Worm (Caenorhabditis elegans) whole organism, L2 larva: ENCODE results near the gene K09G1.2.

ENCODE experiments used
- blmp-1 ChIP-seq: sonication (generic microtip); optimal IDR thresholded peaks from 2 replicates; lab custom pipeline; 2017; ENCODE audit warnings: missing genetic modification characterization, mild to moderate bottlenecking, missing compliant biosample characterization, antibody characterized with exemption, moderate library complexity; ENCODE audit not compliant: insufficient read depth
- lin-11 ChIP-seq: fragments of 150-350 bp; sonication (generic microtip); optimal IDR thresholded peaks from 2 replicates; lab custom pipeline; 2014; ENCODE audit warnings: missing biosample characterization, missing genetic modification characterization, inconsistent platforms, mixed read lengths
- nhr-25 ChIP-seq: fragments of 150-350 bp; sonication (generic microtip); optimal IDR thresholded peaks from 3 replicates; lab custom pipeline; 2014; ENCODE audit warnings: missing biosample characterization, missing genetic modification characterization
- skn-1 ChIP-seq: sonication (generic microtip); optimal IDR thresholded peaks from 2 replicates; lab custom pipeline; 2017; ENCODE audit warnings: missing biosample characterization, missing genetic modification characterization
- unc-55 ChIP-seq: fragments of 150-350 bp; sonication (generic microtip); optimal IDR thresholded peaks from 3 replicates; lab custom pipeline; 2014; ENCODE audit warnings: missing biosample characterization, missing genetic modification reagents, missing genetic modification characterization
- unc-62 ChIP-seq: fragments of 150-350 bp; optimal IDR thresholded peaks from 2 replicates; lab custom pipeline; 2014; ENCODE audit warnings: missing biosample characterization, missing genetic modification reagents, missing genetic modification characterization

ce11 chrV:9590317-9590716, at the start of gene K09G1.2:
- TF ChIP-seq unc-55 (GFP tag; lab: Kevin White, UChicago) = no peak
- TF ChIP-seq unc-62 (GFP tag; lab: Kevin White, UChicago) = no peak
- TF ChIP-seq blmp-1 (tag; lab: Kevin White, UChicago) = no peak
- TF ChIP-seq lin-11 (tag; lab: Kevin White, UChicago) = no peak
- TF ChIP-seq nhr-25 = no peak
- TF ChIP-seq skn-1 (tag; lab: Kevin White, UChicago) = no peak
